Fruit fly (Drosophila melanogaster): ENCODE results near the gene slmo.

The slmo gene

dm6 chr2L:6050575-6050974, 2.1 kb upstream of the slmo start, which contains the start of gene CG9135:
Gene CG9135 (plus strand): TSS chr2L:6050800.
- TF ChIP-seq noc (tag; optimal IDR thresholded peaks at IDR 0.05) = no peak

- no peak for TF ChIP-seq noc (tag; optimal IDR thresholded peaks at IDR 0.05)
Observed at dm6 chr2L:6047528-6048160, 862 bp downstream of the slmo start, which contains the start of gene IPIP. Gene IPIP (plus strand): TSS chr2L:6048002.

- no peak for TF ChIP-seq noc (tag; optimal IDR thresholded peaks at IDR 0.05)
Observed at dm6 chr2L:6046865-6047264, 1.6 kb downstream of the slmo start.

- peak; percentile 80 for TF ChIP-seq noc (tag; optimal IDR thresholded peaks at IDR 0.05)
Observed at dm6 chr2L:6045972-6046718, 2.4 kb downstream of the slmo start, which contains the start of gene Pfas. Gene Pfas (minus strand): TSS chr2L:6046050.

dm6 chr2L:6045484-6045883, 3.0 kb downstream of the slmo start:
- no peak for TF ChIP-seq noc (tag; optimal IDR thresholded peaks at IDR 0.05)

dm6 chr2L:6037830-6038229, 10.7 kb downstream of the slmo start, which contains the start of the genes CG9117 and CG31643:
Gene CG9117 (minus strand): TSS chr2L:6037902.
Gene CG31643 (plus strand): TSS chr2L:6038117.
- TF ChIP-seq noc (tag; optimal IDR thresholded peaks at IDR 0.05) = peak; percentile 76

dm6 chr2L:6036710-6037109, 11.8 kb downstream of the slmo start, which contains the start of gene mtm:
Gene mtm (minus strand): TSS chr2L:6037015.
- TF ChIP-seq noc (tag; optimal IDR thresholded peaks at IDR 0.05) = no peak

- TF ChIP-seq noc (tag; optimal IDR thresholded peaks at IDR 0.05) = no peak
Observed at dm6 chr2L:6035155-6035554, 13.4 kb downstream of the slmo start.

dm6 chr2L:6034344-6034743, 14.2 kb downstream of the slmo start, which contains the start of gene CG9109:
Gene CG9109 (minus strand): TSS chr2L:6034423.
- TF ChIP-seq noc (tag; optimal IDR thresholded peaks at IDR 0.05) = no peak

dm6 chr2L:6031838-6032237, 16.7 kb downstream of the slmo start:
- TF ChIP-seq noc (tag; optimal IDR thresholded peaks at IDR 0.05) = no peak

- TF ChIP-seq noc (tag; optimal IDR thresholded peaks at IDR 0.05) = no peak
Observed at dm6 chr2L:6028712-6029111, 19.8 kb downstream of the slmo start.

- TF ChIP-seq noc (tag; optimal IDR thresholded peaks at IDR 0.05) = no peak
Observed at dm6 chr2L:6024345-6024907, 24.1 kb downstream of the slmo start, which contains the start of gene CG9107. Gene CG9107 (minus strand): TSS chr2L:6024539.

- TF ChIP-seq noc (tag; optimal IDR thresholded peaks at IDR 0.05) = no peak
Observed at dm6 chr2L:6022793-6023192, 25.7 kb downstream of the slmo start.

- TF ChIP-seq noc (tag; optimal IDR thresholded peaks at IDR 0.05) = no peak
Observed at dm6 chr2L:6020535-6020934, 28.0 kb downstream of the slmo start, which contains the start of gene CG13996. Gene CG13996 (plus strand): TSS chr2L:6020835.

dm6 chr2L:6019352-6020131, 29.0 kb downstream of the slmo start, which contains the start of gene H2.0:
Gene H2.0 (minus strand): TSS chr2L:6019402.
- no peak for TF ChIP-seq noc (tag; optimal IDR thresholded peaks at IDR 0.05)

dm6 chr2L:6013071-6013417, 35.5 kb downstream of the slmo start:
- no peak for TF ChIP-seq noc (tag; optimal IDR thresholded peaks at IDR 0.05)

Data from whole organism, larva.